Fruit fly (Drosophila melanogaster) whole organism, embryonic: ENCODE measurements around the gene CG14339.

Experiments
- ATbp ChIP-seq: fragments of 200-800 bp; sonication (Bioruptor generic); optimal IDR thresholded peaks from 2 replicates; lab custom pipeline; 2017; ENCODE audit warnings: missing biosample characterization, mild to moderate bottlenecking, missing genetic modification characterization, missing genetic modification reagents
- Atf-2 ChIP-seq: fragments of 200-800 bp; sonication (Bioruptor generic); optimal IDR thresholded peaks from 2 replicates; lab custom pipeline; 2016; ENCODE audit warnings: missing biosample characterization, missing genetic modification characterization
- BEAF-32 ChIP-seq: fragments of 200-800 bp; sonication (Bioruptor generic); optimal IDR thresholded peaks from 3 replicates; lab custom pipeline; 2017; ENCODE audit warnings: missing biosample characterization, missing genetic modification characterization, mild to moderate bottlenecking, moderate library complexity, missing genetic modification reagents
- Bdp1 ChIP-seq: fragments of 200-800 bp; sonication (Bioruptor generic); optimal IDR thresholded peaks from 3 replicates; lab custom pipeline; 2016; ENCODE audit warnings: missing biosample characterization, missing genetic modification characterization
- CG10979 ChIP-seq: fragments of 200-800 bp; sonication (Bioruptor generic); optimal IDR thresholded peaks from 2 replicates; lab custom pipeline; 2018; ENCODE audit warnings: missing biosample characterization, mild to moderate bottlenecking, missing genetic modification characterization, moderate library complexity
- CG11093 ChIP-seq: fragments of 200-800 bp; sonication (Bioruptor generic); IDR thresholded peaks from 3 replicates; pipeline ENCODE4 v1.3.6; 2022; ENCODE audit warnings: missing biosample characterization, missing genetic modification characterization
- CG12104 ChIP-seq: fragments of 200-800 bp; sonication (Bioruptor generic); optimal IDR thresholded peaks from 3 replicates; lab custom pipeline; 2016; ENCODE audit warnings: missing biosample characterization, missing genetic modification characterization
- CG14441 ChIP-seq: fragments of 200-800 bp; sonication (Bioruptor generic); IDR thresholded peaks from 2 replicates; pipeline ENCODE4 v1.3.6; 2022; ENCODE audit warnings: missing biosample characterization, missing genetic modification characterization
- CG14667 ChIP-seq: fragments of 200-800 bp; sonication (Bioruptor generic); IDR thresholded peaks from 2 replicates; pipeline ENCODE4 v1.3.6; 2022; ENCODE audit warnings: missing biosample characterization, missing genetic modification characterization
- CG1602 ChIP-seq: fragments of 200-800 bp; sonication (Bioruptor generic); optimal IDR thresholded peaks from 3 replicates; lab custom pipeline; 2016; ENCODE audit warnings: missing biosample characterization, missing genetic modification characterization
- CG17912 ChIP-seq: fragments of 200-800 bp; sonication (Bioruptor generic); optimal IDR thresholded peaks from 2 replicates; lab custom pipeline; 2018; ENCODE audit warnings: missing biosample characterization, mild to moderate bottlenecking, missing genetic modification characterization
- CG18476 ChIP-seq: fragments of 200-800 bp; sonication (Bioruptor generic); optimal IDR thresholded peaks from 2 replicates; lab custom pipeline; 2016; ENCODE audit warnings: missing biosample characterization, mild to moderate bottlenecking, missing genetic modification characterization
- CG34224 ChIP-seq: fragments of 200-800 bp; sonication (Bioruptor generic); IDR thresholded peaks from 3 replicates; pipeline ENCODE4 v1.3.6; 2022; ENCODE audit warnings: missing biosample characterization, missing genetic modification characterization; ENCODE audit not compliant: partially characterized antibody
- CG4328 ChIP-seq: fragments of 200-800 bp; sonication (Bioruptor generic); optimal IDR thresholded peaks from 3 replicates; lab custom pipeline; 2017; ENCODE audit warnings: missing biosample characterization, missing genetic modification reagents, missing genetic modification characterization
- CG6272 ChIP-seq: fragments of 200-800 bp; sonication (Bioruptor generic); IDR thresholded peaks from 2 replicates; pipeline ENCODE4 v1.3.6; 2022; ENCODE audit warnings: missing biosample characterization, missing genetic modification characterization
- CG6683 ChIP-seq: fragments of 200-800 bp; sonication (Bioruptor generic); optimal IDR thresholded peaks from 2 replicates; lab custom pipeline; 2017; ENCODE audit warnings: missing biosample characterization, mild to moderate bottlenecking, missing genetic modification characterization, missing genetic modification reagents
- CG6791 ChIP-seq: fragments of 200-800 bp; sonication (Bioruptor generic); IDR thresholded peaks from 3 replicates; pipeline ENCODE4 v1.3.6; 2022; ENCODE audit warnings: missing biosample characterization, missing genetic modification characterization; ENCODE audit not compliant: partially characterized antibody
- CG7357 ChIP-seq: fragments of 200-800 bp; sonication (Bioruptor generic); IDR thresholded peaks from 3 replicates; pipeline ENCODE4 v1.3.6; 2022; ENCODE audit warnings: missing biosample characterization, missing genetic modification characterization
- CG7987 ChIP-seq: fragments of 200-800 bp; sonication (Bioruptor generic); optimal IDR thresholded peaks from 2 replicates; lab custom pipeline; 2018; ENCODE audit warnings: missing biosample characterization, mild to moderate bottlenecking, missing genetic modification characterization, moderate library complexity
- CG8359 ChIP-seq: fragments of 200-800 bp; sonication (Bioruptor generic); optimal IDR thresholded peaks from 2 replicates; lab custom pipeline; 2017; ENCODE audit warnings: missing biosample characterization, mild to moderate bottlenecking, missing genetic modification characterization, borderline replicate concordance
- CoRest ChIP-seq: fragments of 200-800 bp; sonication (Bioruptor generic); optimal IDR thresholded peaks from 3 replicates; lab custom pipeline; 2018; ENCODE audit warnings: missing biosample characterization, mild to moderate bottlenecking, missing genetic modification characterization, moderate library complexity
- D19A ChIP-seq: fragments of 200-800 bp; optimal IDR thresholded peaks from 3 replicates; lab custom pipeline; 2019; ENCODE audit warnings: missing biosample characterization, mild to moderate bottlenecking, missing genetic modification characterization, moderate library complexity
- Deaf1 ChIP-seq: fragments of 200-800 bp; optimal IDR thresholded peaks from 3 replicates; lab custom pipeline; 2019; ENCODE audit warnings: missing biosample characterization, mild to moderate bottlenecking, missing genetic modification characterization, moderate library complexity
- Ets97D ChIP-seq: fragments of 200-800 bp; sonication (Bioruptor generic); optimal IDR thresholded peaks from 3 replicates; lab custom pipeline; 2016; ENCODE audit warnings: missing biosample characterization, missing genetic modification characterization
- MESR4 ChIP-seq: fragments of 200-800 bp; sonication (Bioruptor generic); optimal IDR thresholded peaks from 2 replicates; lab custom pipeline; 2018; ENCODE audit warnings: missing biosample characterization, mild to moderate bottlenecking, missing genetic modification characterization, moderate library complexity
- MTF-1 ChIP-seq: fragments of 200-800 bp; sonication (Bioruptor generic); optimal IDR thresholded peaks from 2 replicates; lab custom pipeline; 2018; ENCODE audit warnings: missing biosample characterization, mild to moderate bottlenecking, missing genetic modification characterization, borderline replicate concordance
- Sox100B ChIP-seq: fragments of 200-800 bp; sonication (Bioruptor generic); optimal IDR thresholded peaks from 3 replicates; lab custom pipeline; 2018; ENCODE audit warnings: missing biosample characterization, mild to moderate bottlenecking, missing genetic modification characterization
- dmrt11E ChIP-seq: fragments of 200-800 bp; sonication (Bioruptor generic); optimal IDR thresholded peaks from 3 replicates; lab custom pipeline; 2018; ENCODE audit warnings: missing biosample characterization, mild to moderate bottlenecking, missing genetic modification characterization, moderate library complexity
- eve ChIP-seq, 2 experiments: fragments of >200 bp; optimal IDR thresholded peaks; 2 replicates each; lab custom pipeline; 2017; ENCODE audit warnings: missing biosample characterization in 2 of 2, missing genetic modification characterization in 2 of 2
- eyg ChIP-seq: fragments of 200-800 bp; sonication (Bioruptor generic); optimal IDR thresholded peaks from 3 replicates; lab custom pipeline; 2016; ENCODE audit warnings: missing biosample characterization, missing genetic modification characterization
- lbe ChIP-seq: fragments of 200-800 bp; sonication (Bioruptor generic); optimal IDR thresholded peaks from 2 replicates; lab custom pipeline; 2016; ENCODE audit warnings: missing biosample characterization, mild to moderate bottlenecking, missing genetic modification characterization
- lmd ChIP-seq: fragments of 200-800 bp; sonication (Bioruptor generic); IDR thresholded peaks from 2 replicates; pipeline ENCODE4 v1.3.6; 2022; ENCODE audit warnings: missing biosample characterization, missing genetic modification characterization
- pan ChIP-seq, 4 experiments: fragments of >200 bp in 3 of 4; fragments of 200-800 bp in 1 of 4; sonication (Bioruptor generic) in 1 of 4; optimal IDR thresholded peaks in 3 of 4; IDR thresholded peaks in 1 of 4; 2 replicates each; pipeline versions ENCODE4 v1.3.6 to Lab custom; 2017 to 2022; ENCODE audit warnings: missing biosample characterization in 2 of 4, missing genetic modification characterization in 2 of 4, mixed read lengths in 1 of 4
- prd ChIP-seq, 3 experiments: fragments of >200 bp in 2 of 3; fragments of 200-800 bp in 1 of 3; sonication (Bioruptor generic) in 1 of 3; optimal IDR thresholded peaks in 2 of 3; IDR thresholded peaks in 1 of 3; 2 replicates in 2 of 3; 3 replicates in 1 of 3; pipeline versions ENCODE4 v1.3.6 to Lab custom; 2017 to 2022; ENCODE audit warnings: missing biosample characterization in 1 of 3, missing genetic modification characterization in 1 of 3
- row ChIP-seq: fragments of 200-800 bp; sonication (Bioruptor generic); IDR thresholded peaks from 3 replicates; pipeline ENCODE4 v1.3.6; 2022; ENCODE audit warnings: missing biosample characterization, missing genetic modification characterization
- run ChIP-seq: fragments of 200-800 bp; sonication (Bioruptor generic); optimal IDR thresholded peaks from 3 replicates; lab custom pipeline; 2018; ENCODE audit warnings: missing biosample characterization, mild to moderate bottlenecking, missing genetic modification characterization
- sens-2 ChIP-seq: fragments of 200-800 bp; sonication (Bioruptor generic); IDR thresholded peaks from 2 replicates; pipeline ENCODE4 v1.3.6; 2022; ENCODE audit warnings: missing biosample characterization, missing genetic modification characterization
- sr ChIP-seq: fragments of 200-800 bp; sonication (Bioruptor generic); IDR thresholded peaks from 3 replicates; pipeline ENCODE4 v1.3.6; 2022; ENCODE audit warnings: missing biosample characterization, missing genetic modification characterization
- ttk ChIP-seq: fragments of 200-800 bp; sonication (Bioruptor generic); IDR thresholded peaks from 2 replicates; pipeline ENCODE4 v2.1.2; 2022; ENCODE audit warnings: missing biosample characterization, missing genetic modification characterization
- tup ChIP-seq: fragments of 200-800 bp; sonication (Bioruptor generic); optimal IDR thresholded peaks from 2 replicates; lab custom pipeline; 2016; ENCODE audit warnings: missing biosample characterization, mild to moderate bottlenecking, missing genetic modification characterization, moderate library complexity
- tx ChIP-seq: fragments of 200-800 bp; sonication (Bioruptor generic); optimal IDR thresholded peaks from 2 replicates; lab custom pipeline; 2016; ENCODE audit warnings: missing biosample characterization, missing genetic modification characterization
- unc-4 ChIP-seq: fragments of 200-800 bp; sonication (Bioruptor generic); IDR thresholded peaks from 2 replicates; pipeline ENCODE4 v1.3.6; 2022; ENCODE audit warnings: missing biosample characterization, missing genetic modification characterization; ENCODE audit not compliant: partially characterized antibody
- vfl ChIP-seq: fragments of 200-800 bp; sonication (Bioruptor generic); optimal IDR thresholded peaks from 2 replicates; lab custom pipeline; 2016; ENCODE audit warnings: missing biosample characterization, missing genetic modification characterization
- vnd ChIP-seq: fragments of 200-800 bp; sonication (Bioruptor generic); IDR thresholded peaks from 3 replicates; pipeline ENCODE4 v1.3.6; 2022; ENCODE audit warnings: missing biosample characterization, missing genetic modification characterization; ENCODE audit not compliant: partially characterized antibody
- zfh1 ChIP-seq: fragments of 200-800 bp; sonication (Bioruptor generic); IDR thresholded peaks from 3 replicates; pipeline ENCODE4 v1.3.6; 2022; ENCODE audit warnings: missing biosample characterization, missing genetic modification characterization
- zfh2 ChIP-seq: fragments of 200-800 bp; sonication (Bioruptor generic); optimal IDR thresholded peaks from 2 replicates; lab custom pipeline; 2016; ENCODE audit warnings: missing biosample characterization, missing genetic modification characterization

The CG14339 gene

DNA sequence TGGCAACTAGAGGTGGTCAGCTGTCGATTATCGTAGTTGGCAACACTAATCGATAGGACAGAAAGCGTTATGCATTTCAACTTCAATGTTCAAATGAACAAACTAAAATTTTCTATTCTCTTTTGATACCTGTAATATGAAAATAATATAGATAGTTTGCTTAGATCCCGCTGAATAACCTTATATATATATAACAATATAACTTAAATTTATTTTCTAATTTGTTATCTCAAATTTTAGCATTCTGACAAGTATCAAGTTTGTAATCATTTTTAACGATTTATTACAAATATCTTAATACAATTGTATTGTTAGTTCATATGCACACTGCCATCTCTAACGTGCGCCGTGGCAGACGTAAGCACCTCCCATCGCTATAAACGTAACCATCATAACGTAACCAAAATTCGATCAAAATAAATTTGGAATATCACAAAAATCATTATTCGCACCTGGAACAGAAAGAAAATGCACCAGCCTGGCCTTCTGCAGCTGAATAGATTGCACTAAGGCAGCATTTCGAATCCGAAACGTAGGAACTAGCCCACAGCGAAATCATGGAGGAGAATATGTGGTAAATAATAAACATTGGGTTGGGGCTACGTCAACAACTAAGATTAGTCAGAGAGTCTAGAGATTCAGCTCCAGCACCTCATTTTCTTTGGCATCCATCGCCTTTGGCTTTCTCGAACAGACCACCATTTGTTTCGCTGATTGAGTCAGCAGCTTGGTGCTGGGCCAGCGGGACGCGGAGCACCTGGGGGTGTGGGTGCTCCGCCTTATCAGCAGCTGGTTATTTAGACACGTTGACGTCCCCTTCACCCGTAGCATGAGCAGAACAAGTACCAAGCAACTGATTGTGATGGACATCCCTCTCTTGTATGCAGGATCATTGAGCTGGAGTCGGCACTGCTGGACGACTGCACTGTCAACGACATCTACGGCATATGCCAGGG, 20.9 kb downstream of the CG14339 start, which contains the start of the genes Pino and TBC1D23 (continued):
- TF ChIP-seq Bdp1 (GFP tag; lab: Kevin White, UChicago): no peak
- no peak for TF ChIP-seq CG6683 (GFP tag; lab: Kevin White, UChicago)
- TF ChIP-seq CG14441 (GFP tag; lab: Robert Waterston, UW): peak; percentile 79
- peak; percentile 69 for TF ChIP-seq zfh2
- peak; percentile 22 for TF ChIP-seq Ets97D (GFP tag; lab: Kevin White, UChicago)
- no peak for TF ChIP-seq eyg (GFP tag; lab: Kevin White, UChicago)
- no peak for TF ChIP-seq sr (GFP tag; lab: Robert Waterston, UW)
- no peak for TF ChIP-seq tx
- TF ChIP-seq CG7987 (GFP tag; lab: Kevin White, UChicago): no peak
- TF ChIP-seq eve (GFP tag; optimal IDR thresholded peaks at IDR 0.05; lab: Kevin White, UChicago): no peak
- no peak for TF ChIP-seq CG17912
- no peak for TF ChIP-seq tup
- TF ChIP-seq CG4328: peak; percentile 37
- TF ChIP-seq run: no peak
- TF ChIP-seq sens-2 (GFP tag; lab: Robert Waterston, UW): no peak
- no peak for TF ChIP-seq CG11093 (GFP tag; lab: Robert Waterston, UW)
- peak; percentile 58 for TF ChIP-seq CG14667 (GFP tag; lab: Robert Waterston, UW)
- TF ChIP-seq CG34224 (GFP tag; lab: Robert Waterston, UW): peak; percentile 52; the same call in 1 of the 3 replicates
- TF ChIP-seq Atf-2: no peak
- peak; percentile 71 for TF ChIP-seq Sox100B (GFP tag; lab: Kevin White, UChicago)
- peak; percentile 56 for TF ChIP-seq D19A
- TF ChIP-seq Deaf1 (tag; lab: Kevin White, UChicago): peak; percentile 24
- peak; percentile 76 for TF ChIP-seq vfl (GFP tag; lab: Kevin White, UChicago)
- peak; percentile 82 for TF ChIP-seq BEAF-32 (GFP tag; lab: Kevin White, UChicago)
- peak; percentile 67 for TF ChIP-seq unc-4 (GFP tag; lab: Robert Waterston, UW)
- TF ChIP-seq CG8359 (GFP tag; lab: Kevin White, UChicago): no peak
- TF ChIP-seq CG6272: peak; percentile 65
- no peak for TF ChIP-seq pan (optimal IDR thresholded peaks at IDR 0.05; lab: Kevin White, UChicago)
- peak in 1 of 2 experiments; percentile 77 for TF ChIP-seq pan (GFP tag; optimal IDR thresholded peaks at IDR 0.05 in 1 of 2, IDR thresholded peaks at IDR 0.05 in 1 of 2)
- TF ChIP-seq CG1602 (GFP tag; lab: Kevin White, UChicago): peak; percentile 75
- TF ChIP-seq vnd (GFP tag; lab: Robert Waterston, UW): peak; percentile 64
- TF ChIP-seq ttk (GFP tag; lab: Robert Waterston, UW): peak; percentile 59; the same call in 1 of the 2 replicates
- no peak for TF ChIP-seq prd (optimal IDR thresholded peaks at IDR 0.05; lab: Kevin White, UChicago)
- TF ChIP-seq prd (GFP tag; IDR thresholded peaks at IDR 0.05; lab: Robert Waterston, UW): peak; percentile 85
- TF ChIP-seq lmd (GFP tag; lab: Robert Waterston, UW): peak; percentile 73
- peak; percentile 54 for TF ChIP-seq CG10979
- TF ChIP-seq dmrt11E (tag; lab: Kevin White, UChicago): peak; percentile 74
- no peak for TF ChIP-seq ATbp (GFP tag; lab: Kevin White, UChicago)
- peak; percentile 65; the same call in 2 of the 3 replicates for TF ChIP-seq zfh1 (GFP tag; lab: Robert Waterston, UW)
- no peak for TF ChIP-seq CG18476
- peak; percentile 56; the same call in 1 of the 3 replicates for TF ChIP-seq CG6791 (GFP tag; lab: Robert Waterston, UW)
- TF ChIP-seq row: peak; percentile 86
- TF ChIP-seq CoRest (tag; lab: Kevin White, UChicago): peak; percentile 88
- peak; percentile 50 for TF ChIP-seq CG12104 (GFP tag; lab: Kevin White, UChicago)
- TF ChIP-seq MTF-1 (GFP tag; lab: Kevin White, UChicago): no peak
- TF ChIP-seq MESR4 (GFP tag; lab: Kevin White, UChicago): peak; percentile 93
- 0 out of 3 replicates have a peak, but pooled peaks have one; percentile 15 for TF ChIP-seq CG7357 (GFP tag; lab: Robert Waterston, UW)
- peak; percentile 37 for TF ChIP-seq lbe (GFP tag; lab: Kevin White, UChicago)
